Fruit fly (Drosophila melanogaster) whole organism, embryonic: ENCODE measurements around the gene prtp.
A peak's percentile ranks its signal among the peaks of the same experiment; 100 is the strongest.

ENCODE experiments used
- Atf6 ChIP-seq: fragments of 200-800 bp; sonication (Bioruptor generic); IDR thresholded peaks from 2 replicates; pipeline ENCODE4 v1.3.6; 2022; ENCODE audit warnings: missing biosample characterization, missing genetic modification characterization
- BtbVII ChIP-seq: fragments of 200-800 bp; sonication (Bioruptor generic); optimal IDR thresholded peaks from 3 replicates; lab custom pipeline; 2017; ENCODE audit warnings: missing biosample characterization, mild to moderate bottlenecking, missing genetic modification characterization
- Bteb2 ChIP-seq: fragments of 200-800 bp; sonication (Bioruptor generic); optimal IDR thresholded peaks from 2 replicates; lab custom pipeline; 2016; ENCODE audit warnings: missing biosample characterization, missing genetic modification characterization
- CG13424 ChIP-seq: fragments of 200-800 bp; sonication (Bioruptor generic); optimal IDR thresholded peaks from 2 replicates; lab custom pipeline; 2019; ENCODE audit warnings: missing biosample characterization, mild to moderate bottlenecking, missing genetic modification characterization, moderate library complexity
- CG14014 ChIP-seq: fragments of 200-800 bp; sonication (Bioruptor generic); IDR thresholded peaks from 2 replicates; pipeline ENCODE4 v1.3.6; 2022; ENCODE audit warnings: missing biosample characterization, missing genetic modification characterization
- CG17385 ChIP-seq: fragments of 200-800 bp; sonication (Bioruptor generic); optimal IDR thresholded peaks from 3 replicates; lab custom pipeline; 2018; ENCODE audit warnings: missing biosample characterization, mild to moderate bottlenecking, missing genetic modification characterization
- CG2129 ChIP-seq: fragments of 200-800 bp; sonication (Bioruptor generic); IDR thresholded peaks from 2 replicates; pipeline ENCODE4 v1.3.6; 2022; ENCODE audit warnings: missing biosample characterization, missing genetic modification characterization; ENCODE audit not compliant: partially characterized antibody
- CG31441 ChIP-seq: fragments of 200-800 bp; sonication (Bioruptor generic); IDR thresholded peaks from 2 replicates; pipeline ENCODE4 v1.3.6; 2022; ENCODE audit warnings: missing biosample characterization, missing genetic modification characterization
- CG3995 ChIP-seq: fragments of 200-800 bp; sonication (Bioruptor generic); optimal IDR thresholded peaks from 3 replicates; lab custom pipeline; 2016; ENCODE audit warnings: missing biosample characterization, missing genetic modification characterization
- CG4404 ChIP-seq: fragments of 200-800 bp; sonication (Bioruptor generic); IDR thresholded peaks from 2 replicates; pipeline ENCODE4 v1.3.6; 2022; ENCODE audit warnings: missing biosample characterization, missing genetic modification characterization
- CG5180 ChIP-seq: fragments of 200-800 bp; sonication (Bioruptor generic); optimal IDR thresholded peaks from 3 replicates; lab custom pipeline; 2017; ENCODE audit warnings: missing biosample characterization, missing genetic modification characterization, mild to moderate bottlenecking, moderate library complexity, missing genetic modification reagents
- Deaf1 ChIP-seq: fragments of 200-800 bp; optimal IDR thresholded peaks from 3 replicates; lab custom pipeline; 2019; ENCODE audit warnings: missing biosample characterization, mild to moderate bottlenecking, missing genetic modification characterization, moderate library complexity
- Dll ChIP-seq: fragments of 200-800 bp; sonication (Bioruptor generic); IDR thresholded peaks from 4 replicates; pipeline ENCODE4 v1.3.6; 2022; ENCODE audit warnings: missing biosample characterization, missing genetic modification characterization; ENCODE audit not compliant: partially characterized antibody
- GATAe ChIP-seq: fragments of 200-800 bp; sonication (Bioruptor generic); conservative IDR thresholded peaks from 2 replicates; pipeline ENCODE4 v1.3.6; 2022; ENCODE audit warnings: missing biosample characterization, missing genetic modification characterization
- HHEX ChIP-seq: fragments of 200-800 bp; sonication (Bioruptor generic); optimal IDR thresholded peaks from 3 replicates; lab custom pipeline; 2017; ENCODE audit warnings: missing biosample characterization, mild to moderate bottlenecking, missing genetic modification characterization, missing genetic modification reagents
- Hr3 ChIP-seq: fragments of 200-800 bp; sonication (Bioruptor generic); optimal IDR thresholded peaks from 3 replicates; lab custom pipeline; 2016; ENCODE audit warnings: missing biosample characterization, missing genetic modification characterization
- Meics ChIP-seq: fragments of 200-800 bp; sonication (Bioruptor generic); optimal IDR thresholded peaks from 2 replicates; lab custom pipeline; 2017; ENCODE audit warnings: missing biosample characterization, mild to moderate bottlenecking, missing genetic modification characterization
- Oaz ChIP-seq: fragments of 200-800 bp; sonication (Bioruptor generic); IDR thresholded peaks from 2 replicates; pipeline ENCODE4 v1.3.6; 2022; ENCODE audit warnings: missing biosample characterization, missing genetic modification characterization
- Trl ChIP-seq, 3 experiments: fragments of >200 bp in 2 of 3; fragments of 200-800 bp in 1 of 3; sonication (Bioruptor generic) in 1 of 3; optimal IDR thresholded peaks; 2 replicates in 1 of 3; 3 replicates in 2 of 3; lab custom pipeline; 2016 to 2017; ENCODE audit warnings: missing biosample characterization in 1 of 3, missing genetic modification characterization in 1 of 3
- Xrp1 ChIP-seq: fragments of 200-800 bp; sonication (Bioruptor generic); IDR thresholded peaks from 2 replicates; pipeline ENCODE4 v1.3.6; 2022; ENCODE audit warnings: missing biosample characterization, missing genetic modification characterization
- YL-1 ChIP-seq: fragments of 200-800 bp; sonication (Bioruptor generic); optimal IDR thresholded peaks from 3 replicates; lab custom pipeline; 2017; ENCODE audit warnings: missing biosample characterization, mild to moderate bottlenecking, missing genetic modification characterization
- caup ChIP-seq: fragments of 200-800 bp; sonication (Bioruptor generic); optimal IDR thresholded peaks from 3 replicates; lab custom pipeline; 2017; ENCODE audit warnings: missing biosample characterization, mild to moderate bottlenecking, missing genetic modification characterization, moderate library complexity; ENCODE audit not compliant: severe bottlenecking
- chinmo ChIP-seq: fragments of 200-800 bp; sonication (Bioruptor generic); IDR thresholded peaks from 4 replicates; pipeline ENCODE4 v1.3.6; 2022; ENCODE audit warnings: missing biosample characterization, missing genetic modification characterization; ENCODE audit not compliant: partially characterized antibody
- crc ChIP-seq: fragments of 200-800 bp; sonication (Bioruptor generic); optimal IDR thresholded peaks from 2 replicates; lab custom pipeline; 2016; ENCODE audit warnings: missing biosample characterization, missing genetic modification characterization
- croc ChIP-seq: fragments of 200-800 bp; sonication (Bioruptor generic); conservative IDR thresholded peaks from 3 replicates; pipeline ENCODE4 v1.3.6; 2022; ENCODE audit warnings: missing biosample characterization, missing genetic modification characterization
- dmrt99B ChIP-seq: fragments of 200-800 bp; sonication (Bioruptor generic); optimal IDR thresholded peaks from 2 replicates; lab custom pipeline; 2018; ENCODE audit warnings: missing biosample characterization, mild to moderate bottlenecking, missing genetic modification characterization, moderate library complexity
- dysf ChIP-seq: fragments of 200-800 bp; sonication (Bioruptor generic); IDR thresholded peaks from 3 replicates; pipeline ENCODE4 v1.3.6; 2022; ENCODE audit warnings: missing biosample characterization, missing genetic modification characterization
- emc ChIP-seq: fragments of 200-800 bp; sonication (Bioruptor generic); optimal IDR thresholded peaks from 2 replicates; lab custom pipeline; 2016; ENCODE audit warnings: missing biosample characterization, missing genetic modification characterization
- en ChIP-seq: fragments of 200-800 bp; sonication (Bioruptor generic); optimal IDR thresholded peaks from 2 replicates; lab custom pipeline; 2016; ENCODE audit warnings: missing biosample characterization, missing genetic modification characterization
- esg ChIP-seq: fragments of 200-800 bp; sonication (Bioruptor generic); conservative IDR thresholded peaks from 2 replicates; pipeline ENCODE4 v1.3.6; 2022; ENCODE audit warnings: missing biosample characterization, missing genetic modification characterization
- gfzf ChIP-seq: fragments of 200-800 bp; sonication (Bioruptor generic); optimal IDR thresholded peaks from 2 replicates; lab custom pipeline; 2016; ENCODE audit warnings: missing biosample characterization, mild to moderate bottlenecking, missing genetic modification characterization, moderate library complexity
- jigr1 ChIP-seq: fragments of 200-800 bp; sonication (Bioruptor generic); IDR thresholded peaks from 3 replicates; pipeline ENCODE4 v1.3.6; 2022; ENCODE audit warnings: missing biosample characterization, missing genetic modification characterization
- jing ChIP-seq: fragments of 200-800 bp; sonication (Bioruptor generic); optimal IDR thresholded peaks from 2 replicates; lab custom pipeline; 2018; ENCODE audit warnings: missing biosample characterization, mild to moderate bottlenecking, missing genetic modification characterization
- lab ChIP-seq: fragments of 200-800 bp; sonication (Bioruptor generic); optimal IDR thresholded peaks from 3 replicates; lab custom pipeline; 2017; ENCODE audit warnings: missing biosample characterization, missing genetic modification characterization, mild to moderate bottlenecking, moderate library complexity, missing genetic modification reagents
- mam ChIP-seq: fragments of 200-800 bp; sonication (Bioruptor generic); optimal IDR thresholded peaks from 3 replicates; lab custom pipeline; 2016; ENCODE audit warnings: missing biosample characterization, missing genetic modification characterization
- mirr ChIP-seq: fragments of 200-800 bp; sonication (Bioruptor generic); optimal IDR thresholded peaks from 3 replicates; lab custom pipeline; 2018; ENCODE audit warnings: missing biosample characterization, mild to moderate bottlenecking, missing genetic modification characterization
- nom ChIP-seq: fragments of 200-800 bp; sonication (Bioruptor generic); optimal IDR thresholded peaks from 2 replicates; lab custom pipeline; 2017; ENCODE audit warnings: missing biosample characterization, missing genetic modification characterization, mild to moderate bottlenecking, moderate library complexity, missing genetic modification reagents
- pb ChIP-seq: fragments of 200-800 bp; sonication (Bioruptor generic); optimal IDR thresholded peaks from 3 replicates; lab custom pipeline; 2016; ENCODE audit warnings: missing biosample characterization, missing genetic modification characterization
- pros ChIP-seq: fragments of 200-800 bp; sonication (Bioruptor generic); optimal IDR thresholded peaks from 3 replicates; lab custom pipeline; 2019; ENCODE audit warnings: missing biosample characterization, mild to moderate bottlenecking, missing genetic modification characterization, moderate library complexity
- row ChIP-seq: fragments of 200-800 bp; sonication (Bioruptor generic); IDR thresholded peaks from 3 replicates; pipeline ENCODE4 v1.3.6; 2022; ENCODE audit warnings: missing biosample characterization, missing genetic modification characterization
- scrt ChIP-seq: fragments of 200-800 bp; sonication (Bioruptor generic); optimal IDR thresholded peaks from 2 replicates; lab custom pipeline; 2018; ENCODE audit warnings: missing biosample characterization, mild to moderate bottlenecking, missing genetic modification characterization, moderate library complexity
- sens ChIP-seq: fragments of 200-800 bp; sonication (Bioruptor generic); peaks from one replicate; lab custom pipeline; 2016; ENCODE audit warnings: missing biosample characterization, missing genetic modification characterization
- sna ChIP-seq: fragments of 200-800 bp; sonication (Bioruptor generic); IDR thresholded peaks from 2 replicates; pipeline ENCODE4 v1.3.6; 2022; ENCODE audit warnings: missing biosample characterization, missing genetic modification characterization; ENCODE audit not compliant: partially characterized antibody
- sob ChIP-seq: fragments of 200-800 bp; sonication (Bioruptor generic); IDR thresholded peaks from 2 replicates; pipeline ENCODE4 v1.3.6; 2022; ENCODE audit warnings: missing biosample characterization, missing genetic modification characterization
- sqz ChIP-seq: fragments of 200-800 bp; sonication (Bioruptor generic); optimal IDR thresholded peaks from 3 replicates; lab custom pipeline; 2018; ENCODE audit warnings: missing biosample characterization, mild to moderate bottlenecking, missing genetic modification characterization
- sug ChIP-seq: fragments of 200-800 bp; optimal IDR thresholded peaks from 2 replicates; lab custom pipeline; 2019; ENCODE audit warnings: missing biosample characterization, mild to moderate bottlenecking, missing genetic modification characterization, moderate library complexity
- tup ChIP-seq: fragments of 200-800 bp; sonication (Bioruptor generic); optimal IDR thresholded peaks from 2 replicates; lab custom pipeline; 2016; ENCODE audit warnings: missing biosample characterization, mild to moderate bottlenecking, missing genetic modification characterization, moderate library complexity
- zen ChIP-seq: fragments of 200-800 bp; sonication (Bioruptor generic); optimal IDR thresholded peaks from 3 replicates; lab custom pipeline; 2018; ENCODE audit warnings: missing biosample characterization, mild to moderate bottlenecking, missing genetic modification characterization, moderate library complexity

prtp gene

dm6 chrX:11685918-11686640 lies 30.5 kb upstream of the prtp start (continued):
- no peak for TF ChIP-seq CG31441
- TF ChIP-seq Xrp1 (GFP tag; lab: Robert Waterston, UW), result peak; percentile 42; the same call in 1 of the 2 replicates
- TF ChIP-seq crc (GFP tag; lab: Kevin White, UChicago), result peak; percentile 6
- TF ChIP-seq HHEX (GFP tag; lab: Kevin White, UChicago), result peak; percentile 50
- TF ChIP-seq GATAe, result no peak
- peak; percentile 17 for TF ChIP-seq Deaf1 (tag; lab: Kevin White, UChicago)
- TF ChIP-seq CG2129, result no peak
- TF ChIP-seq CG14014 (GFP tag; lab: Robert Waterston, UW), result no peak
- TF ChIP-seq Dll (GFP tag; lab: Robert Waterston, UW), result no peak
- TF ChIP-seq sna, result no peak
- TF ChIP-seq tup (GFP tag; lab: Kevin White, UChicago), result no peak
- peak; percentile 29; the same call in 1 of the 3 replicates for TF ChIP-seq row
- TF ChIP-seq dmrt99B (tag; lab: Kevin White, UChicago), result peak; percentile 28
- TF ChIP-seq jing (GFP tag; lab: Kevin White, UChicago), result no peak
- TF ChIP-seq lab (GFP tag; lab: Kevin White, UChicago), result peak; percentile 75
- TF ChIP-seq emc (GFP tag; lab: Kevin White, UChicago), result no peak
- peak; percentile 75 for TF ChIP-seq sug (tag; lab: Kevin White, UChicago)
- no peak for TF ChIP-seq Hr3
- TF ChIP-seq en, result peak; percentile 36
- TF ChIP-seq mam, result no peak
- TF ChIP-seq Bteb2, result peak; percentile 16
- TF ChIP-seq scrt (GFP tag; lab: Kevin White, UChicago), result peak; percentile 28
- TF ChIP-seq sqz (GFP tag; lab: Kevin White, UChicago), result peak; percentile 86
- TF ChIP-seq Trl (optimal IDR thresholded peaks at IDR 0.05; lab: Kevin White, UChicago), result peak; percentile 89 to 99
- TF ChIP-seq Trl (GFP tag; optimal IDR thresholded peaks at IDR 0.05; lab: Kevin White, UChicago), result peak; percentile 72
- TF ChIP-seq Meics (GFP tag; lab: Kevin White, UChicago), result peak; percentile 49
- TF ChIP-seq jigr1 (GFP tag; lab: Robert Waterston, UW), result no peak
- TF ChIP-seq pros (GFP tag; lab: Kevin White, UChicago), result peak; percentile 65
- no peak for TF ChIP-seq Oaz (GFP tag; lab: Robert Waterston, UW)
- peak; percentile 41 for TF ChIP-seq YL-1 (GFP tag; lab: Kevin White, UChicago)
- TF ChIP-seq gfzf (GFP tag; lab: Kevin White, UChicago), result no peak
- TF ChIP-seq dysf (GFP tag; lab: Robert Waterston, UW), result no peak; the same call in 2 of the 3 replicates
- TF ChIP-seq CG13424, result no peak
- peak; percentile 49; the same call in 1 of the 2 replicates for TF ChIP-seq sob (GFP tag; lab: Robert Waterston, UW)
- TF ChIP-seq esg (GFP tag; lab: Robert Waterston, UW), result no peak
- peak; percentile 81 for TF ChIP-seq BtbVII (GFP tag; lab: Kevin White, UChicago)
- peak; percentile 84 for TF ChIP-seq mirr (GFP tag; lab: Kevin White, UChicago)
- TF ChIP-seq CG4404, result no peak
- no peak for TF ChIP-seq zen
- no peak for TF ChIP-seq croc (GFP tag; lab: Robert Waterston, UW)
- no peak for TF ChIP-seq pb (GFP tag; lab: Kevin White, UChicago)
- TF ChIP-seq chinmo (GFP tag; lab: Robert Waterston, UW), result peak; percentile 87; the same call in 2 of the 4 replicates
- TF ChIP-seq CG5180 (GFP tag; lab: Kevin White, UChicago), result peak; percentile 29
- peak; percentile 85 for TF ChIP-seq sens (GFP tag; lab: Kevin White, UChicago)
- TF ChIP-seq caup (GFP tag; lab: Kevin White, UChicago), result peak; percentile 71
- TF ChIP-seq Atf6 (GFP tag; lab: Robert Waterston, UW), result peak; percentile 59
- TF ChIP-seq CG17385 (GFP tag; lab: Kevin White, UChicago), result peak; percentile 80
- TF ChIP-seq nom (GFP tag; lab: Kevin White, UChicago), result peak; percentile 63
- no peak for TF ChIP-seq CG3995
